Worm (Caenorhabditis elegans) whole organism, L2 larva: ENCODE results near the gene K10D11.4.

ENCODE experiments used
- C34F6.9 ChIP-seq: fragments of 150-350 bp; optimal IDR thresholded peaks from 2 replicates; lab custom pipeline; 2014; ENCODE audit warnings: missing biosample characterization, missing genetic modification characterization
- Y55F3AM.14 ChIP-seq: fragments of 200-800 bp; sonication (Bioruptor generic); optimal IDR thresholded peaks from 2 replicates; lab custom pipeline; 2018; ENCODE audit warnings: mild to moderate bottlenecking, missing genetic modification characterization, missing compliant biosample characterization
- ZK546.5 ChIP-seq: sonication (generic microtip); optimal IDR thresholded peaks from 2 replicates; lab custom pipeline; 2017; ENCODE audit warnings: missing biosample characterization, missing genetic modification characterization
- blmp-1 ChIP-seq: sonication (generic microtip); optimal IDR thresholded peaks from 2 replicates; lab custom pipeline; 2017; ENCODE audit warnings: missing genetic modification characterization, mild to moderate bottlenecking, missing compliant biosample characterization, antibody characterized with exemption, moderate library complexity; ENCODE audit not compliant: insufficient read depth
- dmd-4 ChIP-seq: sonication (generic microtip); optimal IDR thresholded peaks from 2 replicates; lab custom pipeline; 2017; ENCODE audit warnings: missing biosample characterization, missing genetic modification characterization
- egl-27 ChIP-seq: sonication (generic microtip); optimal IDR thresholded peaks from 3 replicates; lab custom pipeline; 2017; ENCODE audit warnings: missing biosample characterization, missing genetic modification reagents, missing genetic modification characterization
- elt-3 ChIP-seq: sonication (generic microtip); optimal IDR thresholded peaks from 2 replicates; lab custom pipeline; 2017; ENCODE audit warnings: missing biosample characterization, missing genetic modification characterization
- gmeb-1 ChIP-seq: fragments of 150-350 bp; optimal IDR thresholded peaks from 2 replicates; lab custom pipeline; 2014; ENCODE audit warnings: missing biosample characterization, missing genetic modification characterization
- lin-13 ChIP-seq: fragments of 150-350 bp; optimal IDR thresholded peaks from 2 replicates; lab custom pipeline; 2014; ENCODE audit warnings: missing biosample characterization, missing genetic modification reagents, missing genetic modification characterization
- nhr-10 ChIP-seq: sonication (generic microtip); optimal IDR thresholded peaks from 2 replicates; lab custom pipeline; 2017; ENCODE audit warnings: missing biosample characterization, missing genetic modification characterization
- nhr-129 ChIP-seq: fragments of 150-350 bp; optimal IDR thresholded peaks from 2 replicates; lab custom pipeline; 2014; ENCODE audit warnings: missing biosample characterization, missing genetic modification characterization
- nhr-237 ChIP-seq: fragments of 150-350 bp; optimal IDR thresholded peaks from 2 replicates; lab custom pipeline; 2014; ENCODE audit warnings: missing biosample characterization, missing genetic modification characterization
- nhr-25 ChIP-seq: fragments of 150-350 bp; sonication (generic microtip); optimal IDR thresholded peaks from 3 replicates; lab custom pipeline; 2014; ENCODE audit warnings: missing biosample characterization, missing genetic modification characterization
- nhr-6 ChIP-seq: fragments of 150-350 bp; optimal IDR thresholded peaks from 2 replicates; lab custom pipeline; 2014; ENCODE audit warnings: missing biosample characterization, missing genetic modification characterization
- peb-1 ChIP-seq: fragments of 150-350 bp; optimal IDR thresholded peaks from 2 replicates; lab custom pipeline; 2014; ENCODE audit warnings: missing biosample characterization, missing genetic modification characterization
- skn-1 ChIP-seq: sonication (generic microtip); optimal IDR thresholded peaks from 2 replicates; lab custom pipeline; 2017; ENCODE audit warnings: missing biosample characterization, missing genetic modification characterization
- sma-9 ChIP-seq, 2 experiments: fragments of 150-350 bp in 1 of 2; sonication (generic microtip) in 1 of 2; optimal IDR thresholded peaks; 2 replicates each; lab custom pipeline; 2014 to 2016; ENCODE audit warnings: missing genetic modification characterization in 2 of 2, mild to moderate bottlenecking in 1 of 2, missing biosample characterization in 1 of 2, missing compliant biosample characterization in 1 of 2, missing genetic modification reagents in 1 of 2, moderate library complexity in 1 of 2
- snpc-4 ChIP-seq: fragments of 150-350 bp; optimal IDR thresholded peaks from 2 replicates; lab custom pipeline; 2014; ENCODE audit warnings: missing biosample characterization, missing genetic modification characterization
- unc-39 ChIP-seq: fragments of 150-350 bp; optimal IDR thresholded peaks from 2 replicates; lab custom pipeline; 2014; ENCODE audit warnings: missing biosample characterization, missing genetic modification characterization
- unc-55 ChIP-seq: fragments of 150-350 bp; sonication (generic microtip); optimal IDR thresholded peaks from 3 replicates; lab custom pipeline; 2014; ENCODE audit warnings: missing biosample characterization, missing genetic modification reagents, missing genetic modification characterization
- ztf-1 ChIP-seq: fragments of 200-800 bp; sonication (Bioruptor generic); conservative IDR thresholded peaks from 2 replicates; pipeline ENCODE4 v1.3.6; 2022; ENCODE audit warnings: missing genetic modification characterization, missing compliant biosample characterization
- ztf-11 ChIP-seq: sonication (generic microtip); optimal IDR thresholded peaks from 2 replicates; lab custom pipeline; 2017; ENCODE audit warnings: missing biosample characterization, missing genetic modification characterization

The K10D11.4 gene

DNA sequence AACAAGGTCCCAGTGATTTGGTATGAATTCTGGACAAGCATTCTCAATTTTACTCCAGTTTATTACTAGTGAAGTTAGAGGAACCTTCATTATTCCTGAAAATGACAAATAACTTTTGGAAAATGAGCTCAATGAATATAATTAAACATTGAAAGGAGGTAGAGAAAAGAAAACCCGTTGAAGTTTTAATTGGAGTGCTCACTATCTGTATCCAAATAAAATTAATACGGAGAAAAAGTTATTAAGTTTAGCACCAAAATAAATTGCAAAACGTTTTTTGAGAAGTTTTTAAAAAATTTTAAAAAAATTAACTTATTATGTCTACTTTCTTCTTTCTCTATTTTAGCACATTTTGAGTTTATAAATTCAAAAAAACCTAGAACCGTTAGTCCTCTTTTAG, 47.8 kb downstream of the K10D11.4 start, which contains the start of gene F55G11.1:
F55G11.1 (minus strand) TSS at position 101 of the 400 bp plus-strand sequence.
- no peak for TF ChIP-seq sma-9 (GFP tag; optimal IDR thresholded peaks at IDR 0.05; lab: Kevin White, UChicago)
- no peak for TF ChIP-seq sma-9 (tag; optimal IDR thresholded peaks at IDR 0.05; lab: Kevin White, UChicago)
- no peak for TF ChIP-seq Y55F3AM.14 (GFP tag; lab: Kevin White, UChicago)
- no peak for TF ChIP-seq nhr-25 (tag; lab: Kevin White, UChicago)
- TF ChIP-seq nhr-129 (tag; lab: Kevin White, UChicago): no peak
- TF ChIP-seq ztf-1 (GFP tag; lab: Robert Waterston, UW): no peak
- TF ChIP-seq gmeb-1 (tag; lab: Kevin White, UChicago): no peak
- no peak for TF ChIP-seq dmd-4 (tag; lab: Kevin White, UChicago)
- no peak for TF ChIP-seq peb-1

- no peak for TF ChIP-seq nhr-10
- TF ChIP-seq snpc-4 (tag; lab: Kevin White, UChicago): no peak
- TF ChIP-seq blmp-1 (tag; lab: Kevin White, UChicago): no peak
- TF ChIP-seq Y55F3AM.14 (GFP tag; lab: Kevin White, UChicago): no peak
- TF ChIP-seq ztf-11 (tag; lab: Kevin White, UChicago): no peak
- TF ChIP-seq egl-27 (tag; lab: Kevin White, UChicago): no peak
- no peak for TF ChIP-seq nhr-237
- no peak for TF ChIP-seq nhr-25 (tag; lab: Kevin White, UChicago)
- no peak for TF ChIP-seq elt-3
- TF ChIP-seq unc-55 (GFP tag; lab: Kevin White, UChicago): no peak
- TF ChIP-seq C34F6.9 (tag; lab: Kevin White, UChicago): no peak
- TF ChIP-seq unc-39 (tag; lab: Kevin White, UChicago): no peak
- no peak for TF ChIP-seq nhr-6 (tag; lab: Kevin White, UChicago)
- TF ChIP-seq lin-13 (GFP tag; lab: Kevin White, UChicago): no peak
- TF ChIP-seq skn-1 (tag; lab: Kevin White, UChicago): no peak
- no peak for TF ChIP-seq ZK546.5 (tag; lab: Kevin White, UChicago)
- TF ChIP-seq, all 48 proteins: peak for 0
Observed at ce11 chrIV:12942633-12943032, 51.6 kb downstream of the K10D11.4 start, which contains the start of gene dct-19. Gene dct-19 (plus strand): TSS chrIV:12942933.
